Worm (Caenorhabditis elegans): ENCODE results near the gene W09C2.10.
A peak's percentile ranks its signal among the peaks of the same experiment; 100 is the strongest.
"Not testable (repeated sequence)": the region's sequence is repeated elsewhere in the genome, so short reads cannot be mapped to it uniquely, and the experiment has no call there.

W09C2.10 gene

ce11 chrIV:9607945-9608344 is 16.9 kb downstream of the W09C2.10 start:
- no peak for TF ChIP-seq nhr-76 (tag; optimal IDR thresholded peaks at IDR 0.05)

DNA sequence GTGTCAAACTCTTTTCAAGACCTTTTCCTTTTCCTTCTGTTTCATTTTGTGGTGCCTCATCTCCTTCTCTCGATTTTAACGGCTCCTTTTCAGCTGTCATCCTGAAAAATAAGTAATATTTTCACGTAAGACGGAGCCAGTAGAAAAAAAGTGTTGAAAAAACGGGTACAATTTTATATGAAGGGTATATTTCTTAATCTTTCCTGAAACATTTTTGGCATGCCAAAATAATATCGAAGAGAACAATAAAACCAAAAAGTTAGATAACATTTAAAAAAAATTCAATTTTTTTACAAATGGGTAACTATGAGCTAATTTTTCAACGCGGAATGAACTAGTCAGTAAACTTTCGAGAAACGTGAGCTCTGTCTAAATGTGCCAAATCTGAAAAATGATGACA is 23.3 kb downstream of the W09C2.10 start, which contains the start of gene aat-1:
TSS of gene aat-1 (minus strand) at position 101 of the 400 bp plus-strand sequence.
- no peak for TF ChIP-seq zag-1 (tag; optimal IDR thresholded peaks at IDR 0.05)
- TF ChIP-seq daf-16 (GFP tag; optimal IDR thresholded peaks at IDR 0.05): no peak
- TF ChIP-seq daf-16 (tag; optimal IDR thresholded peaks at IDR 0.05): no peak
- no peak for TF ChIP-seq ctbp-1 (GFP tag; IDR thresholded peaks at IDR 0.05)
- no peak for TF ChIP-seq ceh-28 (tag; optimal IDR thresholded peaks at IDR 0.05)
- TF ChIP-seq dpl-1 (GFP tag; optimal IDR thresholded peaks at IDR 0.05): no peak

DNA sequence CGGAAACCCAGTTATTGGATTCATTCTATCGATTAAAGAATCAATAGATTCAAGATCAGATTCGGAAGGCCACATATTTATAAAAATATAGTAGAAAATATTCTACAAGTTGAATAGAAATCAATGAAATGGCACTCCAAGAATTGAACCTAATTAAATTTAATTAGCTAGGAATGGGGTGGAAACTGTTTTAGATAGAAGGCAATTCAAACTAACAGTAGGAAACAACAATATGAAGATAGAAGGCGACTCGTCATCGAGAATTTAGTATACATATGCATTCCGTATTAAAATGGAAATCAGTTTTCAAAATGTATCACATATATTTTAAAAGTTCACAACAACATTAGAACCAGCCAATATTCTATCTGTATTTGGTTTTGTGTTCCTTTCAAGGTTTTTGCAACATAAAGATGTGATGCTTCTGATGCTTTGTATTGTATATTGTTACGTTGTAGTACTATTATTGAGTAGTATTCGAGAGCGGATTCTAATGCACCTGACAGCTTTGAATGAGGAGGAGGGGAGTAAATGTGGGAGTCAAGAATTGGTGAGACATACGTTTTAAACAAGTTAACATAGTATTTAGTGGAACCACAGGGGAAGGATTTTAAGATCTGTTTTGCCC is 29.0 kb downstream of the W09C2.10 start, which contains the start of the genes F27C8.3 and F27C8.2:
TSS of gene F27C8.3 (minus strand) at position 101 of the 628 bp plus-strand sequence.
TSS of gene F27C8.2 (plus strand) at position 578 of the 628 bp plus-strand sequence.
- peak in 1 of 2 experiments; percentile 4 for TF ChIP-seq unc-62 (GFP tag; optimal IDR thresholded peaks at IDR 0.05 in 1 of 2)
- TF ChIP-seq unc-62 (tag; optimal IDR thresholded peaks at IDR 0.05): not testable (repeated sequence)

DNA sequence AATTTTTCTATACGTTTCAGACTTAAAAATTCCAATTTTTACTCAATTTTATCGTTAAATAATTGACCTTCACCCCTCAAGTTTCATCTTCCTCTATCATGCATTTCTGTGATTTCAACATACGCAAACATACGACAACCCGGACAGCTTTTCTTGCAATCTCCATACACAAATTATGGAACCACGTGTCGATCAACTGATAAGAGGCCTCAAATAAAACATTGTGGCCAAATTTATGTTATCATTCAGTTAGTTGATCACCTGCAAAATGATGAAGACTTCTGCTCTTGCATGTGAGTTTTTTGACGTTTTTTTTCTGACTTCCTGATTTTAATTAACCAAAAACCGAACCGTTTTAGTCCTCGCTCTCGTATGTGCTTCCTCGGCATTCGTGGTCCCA is 31.4 kb downstream of the W09C2.10 start, which contains the start of gene spp-18:
TSS of gene spp-18 (plus strand) at position 257 of the 400 bp plus-strand sequence.
- TF ChIP-seq hlh-11 (tag; optimal IDR thresholded peaks at IDR 0.05): no peak
- TF ChIP-seq daf-16 (GFP tag; optimal IDR thresholded peaks at IDR 0.05): no peak
- peak; percentile 62 for TF ChIP-seq daf-16 (tag; optimal IDR thresholded peaks at IDR 0.05)
- TF ChIP-seq jun-1 (tag; optimal IDR thresholded peaks at IDR 0.05): no peak
- TF ChIP-seq mxl-3 (GFP tag; optimal IDR thresholded peaks at IDR 0.05): peak; percentile 79
- no peak for TF ChIP-seq ztf-11 (tag; optimal IDR thresholded peaks at IDR 0.05)
- TF ChIP-seq ama-1 (optimal IDR thresholded peaks at IDR 0.05): no peak
- TF ChIP-seq nhr-76 (tag; optimal IDR thresholded peaks at IDR 0.05): no peak
- no peak for TF ChIP-seq skn-1 (tag; optimal IDR thresholded peaks at IDR 0.05)
- TF ChIP-seq nhr-77 (tag; optimal IDR thresholded peaks at IDR 0.05): peak; percentile 63
- TF ChIP-seq unc-62 (GFP tag; optimal IDR thresholded peaks at IDR 0.05 in 1 of 2): no peak
- TF ChIP-seq unc-62 (tag; optimal IDR thresholded peaks at IDR 0.05): no peak
- TF ChIP-seq pqm-1 (tag; optimal IDR thresholded peaks at IDR 0.05): peak; percentile 91
- 0 out of 2 replicates have a peak, but pooled peaks have one; percentile 20 for TF ChIP-seq lin-1 (GFP tag; IDR thresholded peaks at IDR 0.05)
- TF ChIP-seq mdl-1 (tag; optimal IDR thresholded peaks at IDR 0.05): peak in 1 of 2 experiments; percentile 50
- TF ChIP-seq tra-1 (GFP tag; IDR thresholded peaks at IDR 0.05): no peak
- no peak for TF ChIP-seq attf-4 (tag; optimal IDR thresholded peaks at IDR 0.05)
- no peak for TF ChIP-seq aly-2 (tag; optimal IDR thresholded peaks at IDR 0.05)
- no peak for TF ChIP-seq duxl-1 (tag; optimal IDR thresholded peaks at IDR 0.05; ENCODE audit: poor library complexity)
- no peak for TF ChIP-seq lsy-2 (tag; optimal IDR thresholded peaks at IDR 0.05)
- TF ChIP-seq F49E8.2 (tag; optimal IDR thresholded peaks at IDR 0.05; ENCODE audit: borderline replicate concordance): no peak
- TF ChIP-seq nhr-41 (GFP tag; IDR thresholded peaks at IDR 0.05): no peak
- no peak for TF ChIP-seq egl-27 (tag; optimal IDR thresholded peaks at IDR 0.05)
- TF ChIP-seq dmd-6 (GFP tag; IDR thresholded peaks at IDR 0.05): peak; percentile 90
- TF ChIP-seq nhr-28 (tag; optimal IDR thresholded peaks at IDR 0.05): peak; percentile 80
- no peak for TF ChIP-seq fos-1 (tag; optimal IDR thresholded peaks at IDR 0.05)
- no peak for TF ChIP-seq lir-3 (tag; optimal IDR thresholded peaks at IDR 0.05)
- no peak for TF ChIP-seq mdt-29 (GFP tag; IDR thresholded peaks at IDR 0.05)
- no peak for TF ChIP-seq mxl-2 (GFP tag; conservative IDR thresholded peaks at IDR 0.05)

DNA sequence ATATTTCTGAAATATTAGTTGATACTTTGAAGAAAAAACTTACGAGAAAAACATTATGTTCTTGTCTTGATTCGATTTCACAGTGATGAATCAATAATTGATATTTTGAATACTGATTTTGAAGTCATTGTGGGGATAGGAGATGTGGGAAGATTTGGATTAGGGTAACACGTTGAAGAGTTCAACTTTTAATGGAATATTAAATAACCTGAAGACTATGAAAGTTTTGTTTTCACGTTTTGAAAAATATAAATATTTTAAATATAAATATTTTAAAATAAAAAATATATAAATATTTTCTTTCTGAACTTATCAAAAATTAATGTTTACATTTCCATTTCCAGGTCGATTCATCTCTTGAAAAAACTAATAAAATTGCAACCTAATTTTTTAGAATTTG is 32.5 kb downstream of the W09C2.10 start, which contains the start of gene pei-1:
TSS of gene pei-1 (minus strand) at position 101 of the 400 bp plus-strand sequence.
- no peak for TF ChIP-seq Y105C5A.15 (GFP tag; IDR thresholded peaks at IDR 0.05)
- TF ChIP-seq nhr-76 (tag; optimal IDR thresholded peaks at IDR 0.05): no peak
- no peak for TF ChIP-seq spr-3 (GFP tag; optimal IDR thresholded peaks at IDR 0.05)
- no peak for TF ChIP-seq spr-1 (tag; optimal IDR thresholded peaks at IDR 0.05)
- TF ChIP-seq hmg-1.1 (GFP tag; IDR thresholded peaks at IDR 0.05): no peak
- no peak for TF ChIP-seq T20F7.1 (GFP tag; optimal IDR thresholded peaks at IDR 0.05)
- TF ChIP-seq unc-62 (GFP tag; optimal IDR thresholded peaks at IDR 0.05 in 1 of 2): no peak
- no peak for TF ChIP-seq unc-62 (tag; optimal IDR thresholded peaks at IDR 0.05)
- no peak for TF ChIP-seq hlh-11 (tag; optimal IDR thresholded peaks at IDR 0.05)
- no peak for TF ChIP-seq ces-1 (GFP tag; optimal IDR thresholded peaks at IDR 0.05)
- TF ChIP-seq nhr-6 (tag; optimal IDR thresholded peaks at IDR 0.05): no peak
